Fruit fly (Drosophila melanogaster) Kc167 (cell line): ENCODE data around the gene CG10969.
A peak's percentile ranks its signal among the peaks of the same experiment; 100 is the strongest.

Experiments
- Myc ChIP-seq: fragments of >200 bp; optimal IDR thresholded peaks from 2 replicates; lab custom pipeline; 2017; ENCODE audit warnings: missing external identifiers
- Sin3A ChIP-seq: fragments of >200 bp; optimal IDR thresholded peaks from 2 replicates; lab custom pipeline; 2018; ENCODE audit warnings: missing external identifiers
- h ChIP-seq: fragments of >200 bp; optimal IDR thresholded peaks from 3 replicates; lab custom pipeline; 2018; ENCODE audit warnings: missing external identifiers
- insv ChIP-seq: fragments of >200 bp; optimal IDR thresholded peaks from 3 replicates; lab custom pipeline; 2018; ENCODE audit warnings: missing external identifiers
- psq ChIP-seq: fragments of >200 bp; optimal IDR thresholded peaks from 2 replicates; lab custom pipeline; 2017; ENCODE audit warnings: missing external identifiers
- ttk ChIP-seq: sonication (Bioruptor generic); optimal IDR thresholded peaks from 2 replicates; lab custom pipeline; 2017; ENCODE audit warnings: missing external identifiers

CG10969 gene

dm6 chr3L:12780997-12781396, at the start of gene CG10969, which contains the start of gene CG17666:
CG10969 (minus strand) TSS chr3L:12781097.
CG17666 (plus strand) TSS chr3L:12781325.
- TF ChIP-seq psq (lab: Kevin White, UChicago) (no peak), insv (lab: Kevin White, UChicago) (no peak), Myc (lab: Kevin White, UChicago) (no peak), ttk (no peak), h (no peak), Sin3A (no peak)

dm6 chr3L:12830416-12830815, 49.5 kb upstream of the CG10969 start:
- TF ChIP-seq psq (lab: Kevin White, UChicago) (no peak), Myc (lab: Kevin White, UChicago) (no peak), Sin3A (no peak)

dm6 chr3L:12828532-12828931, 47.6 kb upstream of the CG10969 start:
- TF ChIP-seq insv (lab: Kevin White, UChicago): no peak
- TF ChIP-seq ttk: no peak
- TF ChIP-seq Sin3A: no peak
- no peak for TF ChIP-seq psq (lab: Kevin White, UChicago)
- no peak for TF ChIP-seq h

DNA sequence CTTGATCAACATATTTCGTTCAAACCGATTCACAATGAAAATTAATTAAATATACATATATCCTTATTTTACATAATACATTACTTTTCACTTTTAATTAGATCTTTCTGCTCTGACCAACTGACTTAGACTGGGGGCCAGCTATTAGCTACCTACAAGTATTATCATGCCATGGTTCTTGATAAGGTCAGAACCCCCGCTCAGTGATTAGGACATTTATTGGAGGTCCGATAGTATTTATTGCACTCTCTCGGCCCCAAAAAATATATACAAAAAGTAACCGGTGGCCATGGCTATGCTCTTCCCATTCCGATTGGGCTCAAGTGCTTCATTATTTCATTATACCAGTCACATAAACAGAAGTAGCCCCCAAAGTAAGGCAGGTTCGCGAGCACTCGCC, 46.8 kb upstream of the CG10969 start:
- no peak for TF ChIP-seq h

dm6 chr3L:12815756-12816155, 34.9 kb upstream of the CG10969 start:
- TF ChIP-seq insv (lab: Kevin White, UChicago) (no peak), ttk (no peak), h (no peak), psq (lab: Kevin White, UChicago) (no peak), Sin3A (no peak), Myc (lab: Kevin White, UChicago) (no peak)

dm6 chr3L:12814806-12815205, 33.9 kb upstream of the CG10969 start:
- TF ChIP-seq ttk (no peak), insv (lab: Kevin White, UChicago) (no peak), h (no peak), psq (lab: Kevin White, UChicago) (no peak), Myc (lab: Kevin White, UChicago) (no peak), Sin3A (no peak)

DNA sequence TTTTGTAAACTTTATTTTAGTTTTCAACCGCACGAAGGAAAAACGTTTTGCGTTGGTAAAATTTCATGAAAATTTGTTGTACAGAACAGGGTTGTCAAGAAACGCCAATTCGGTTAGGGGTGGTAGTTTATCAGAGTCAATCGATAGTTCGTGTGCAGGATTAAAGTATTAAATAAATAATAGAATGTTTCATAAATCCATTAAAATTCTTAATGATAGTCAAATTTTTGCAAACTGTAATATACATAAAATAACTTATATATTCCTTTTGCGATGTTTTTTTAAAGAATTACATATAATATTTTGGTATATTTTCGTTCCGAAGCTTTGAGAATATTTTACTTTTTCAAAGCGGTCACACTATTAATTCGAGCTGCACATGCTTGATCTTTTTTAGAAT, 33.0 kb upstream of the CG10969 start, which contains the start of the genes Sf3a2 and CG42588:
TSS of gene Sf3a2 (minus strand) at position 113 of the 400 bp plus-strand sequence.
TSS of gene CG42588 (plus strand) at position 348 of the 400 bp plus-strand sequence.
- TF ChIP-seq h: no peak
- no peak for TF ChIP-seq insv (lab: Kevin White, UChicago)
- TF ChIP-seq Myc (lab: Kevin White, UChicago): no peak
- TF ChIP-seq ttk: no peak
- no peak for TF ChIP-seq Sin3A
- TF ChIP-seq psq (lab: Kevin White, UChicago): no peak

DNA sequence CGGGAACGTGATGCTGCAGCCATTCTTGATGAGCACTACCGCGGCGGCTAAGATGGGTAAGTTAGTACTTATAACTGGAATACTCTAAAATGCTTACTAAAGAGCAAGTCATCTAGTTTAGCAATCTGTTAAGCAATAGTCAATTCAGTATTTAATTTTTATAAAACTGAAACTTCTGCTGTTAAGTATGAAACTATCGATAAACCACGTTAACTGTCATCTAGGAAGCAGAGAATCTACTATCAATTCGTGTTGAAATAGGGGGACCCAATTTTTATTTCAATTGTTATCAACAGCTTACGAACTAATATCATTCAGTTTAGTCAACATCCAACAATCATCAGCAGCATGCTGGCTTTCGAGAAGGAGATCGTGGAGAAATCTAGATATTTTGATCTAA, 27.5 kb upstream of the CG10969 start, which contains the start of gene CG32110:
TSS of gene CG32110 (plus strand) at position 301 of the 400 bp plus-strand sequence.
- TF ChIP-seq Myc (lab: Kevin White, UChicago) (no peak), h (no peak), psq (lab: Kevin White, UChicago) (no peak), ttk (no peak), insv (lab: Kevin White, UChicago) (no peak), Sin3A (no peak)

DNA sequence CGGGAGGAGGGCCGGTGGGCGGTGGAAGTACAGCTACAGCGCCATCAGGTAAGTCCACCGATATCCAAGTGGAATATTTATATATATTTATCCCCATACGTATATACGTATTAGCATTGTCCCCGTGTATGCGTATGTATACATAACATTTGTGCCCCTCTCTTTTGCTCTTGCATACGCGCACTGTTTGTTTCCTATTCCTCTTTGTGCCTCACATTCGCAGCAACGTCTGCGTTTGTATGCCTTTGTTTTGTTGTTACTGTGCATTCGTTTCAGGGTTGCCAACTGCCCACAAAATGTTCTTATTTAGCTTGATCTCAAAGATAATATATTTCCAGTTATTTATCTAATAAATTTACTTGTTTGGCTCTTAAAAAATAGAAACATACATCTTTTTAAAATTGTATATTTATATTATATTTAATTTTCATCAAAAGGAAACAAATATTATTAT, 25.4 kb upstream of the CG10969 start:
- TF ChIP-seq ttk: no peak
- TF ChIP-seq Myc (lab: Kevin White, UChicago): no peak
- no peak for TF ChIP-seq insv (lab: Kevin White, UChicago)
- TF ChIP-seq Sin3A: no peak
- no peak for TF ChIP-seq h
- peak; percentile 97 for TF ChIP-seq psq (lab: Kevin White, UChicago)

dm6 chr3L:12805660-12806289, 24.9 kb upstream of the CG10969 start, which contains the start of gene Sap130:
Sap130 (plus strand) TSS chr3L:12805902.
- TF ChIP-seq ttk (no peak), h (no peak), Sin3A (no peak), Myc (lab: Kevin White, UChicago) (no peak)

- no peak for TF ChIP-seq Sin3A
- no peak for TF ChIP-seq insv (lab: Kevin White, UChicago)
- no peak for TF ChIP-seq ttk
- no peak for TF ChIP-seq psq (lab: Kevin White, UChicago)
- no peak for TF ChIP-seq h
- TF ChIP-seq Myc (lab: Kevin White, UChicago): no peak
These were observed 23.9 kb upstream of the CG10969 start, which contains the start of gene Atg1 for dm6 chr3L:12804730-12805170. Atg1 (minus strand) TSS chr3L:12805116.

- TF ChIP-seq ttk (no peak), Myc (lab: Kevin White, UChicago) (no peak)
These were observed 23.3 kb upstream of the CG10969 start for dm6 chr3L:12804035-12804729.
